In the genomic region with DNA sequence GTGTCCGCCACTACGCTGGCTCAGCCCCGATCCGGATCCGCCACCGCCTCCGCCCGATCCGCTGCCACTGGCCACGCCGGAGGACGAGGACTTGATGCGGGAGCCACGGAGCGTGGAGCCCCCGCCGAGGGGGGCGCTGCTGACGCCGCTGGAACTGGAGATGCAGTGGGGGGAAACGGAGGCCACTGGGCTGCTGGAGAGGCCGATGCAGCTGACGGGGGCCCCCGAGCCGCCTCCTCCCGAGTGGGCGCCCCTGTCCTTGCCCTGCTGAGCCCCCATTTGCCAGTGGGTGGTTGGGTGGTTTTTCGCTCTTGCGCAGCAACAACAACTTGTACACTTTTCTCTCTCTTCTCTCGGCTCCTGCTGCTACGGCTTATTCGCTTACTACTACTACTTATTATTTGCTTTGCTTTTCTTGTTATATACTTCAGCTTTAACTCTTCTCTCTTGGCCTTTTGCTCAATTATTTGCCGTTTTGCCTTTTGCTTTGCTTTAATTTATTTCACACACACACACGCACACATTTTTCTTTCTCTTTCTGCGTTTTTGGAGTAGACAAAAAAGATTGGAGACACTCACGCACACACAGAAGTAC, we compare ENCODE assay signal across 5 fruit fly cellular contexts.
TF ChIP-seq lines count a peak whose summit lies in the region.

No protein-coding gene starts in this region.

- no peak for TF ChIP-seq CTCF in whole organism, embryonic (GFP tag; optimal IDR thresholded peaks at IDR 0.05; lab: Kevin White, UChicago)

TF ChIP-seq in Kc167, 6 proteins besides CTCF, POLR2A, EP300 and RAD21:
- TF ChIP-seq insv (optimal IDR thresholded peaks at IDR 0.05; lab: Kevin White, UChicago) (no peak), ttk (optimal IDR thresholded peaks at IDR 0.05; lab: Kevin White, UChicago) (peak; percentile 73)

TF ChIP-seq in whole organism, embryonic, 481 proteins besides CTCF, POLR2A, EP300 and RAD21 (continues in another document):
- TF ChIP-seq B-H2 (GFP tag; optimal IDR thresholded peaks at IDR 0.05; lab: Kevin White, UChicago), result no peak
- TF ChIP-seq CG17186 (GFP tag; optimal IDR thresholded peaks at IDR 0.05; lab: Kevin White, UChicago), result no peak
- no peak for TF ChIP-seq fru (optimal IDR thresholded peaks at IDR 0.05; lab: Kevin White, UChicago)
- TF ChIP-seq bcd (GFP tag; optimal IDR thresholded peaks at IDR 0.05; lab: Kevin White, UChicago), result no peak
- no peak for TF ChIP-seq CG13775 (GFP tag; optimal IDR thresholded peaks at IDR 0.05; lab: Kevin White, UChicago)
- no peak for TF ChIP-seq D19B (GFP tag; optimal IDR thresholded peaks at IDR 0.05; lab: Kevin White, UChicago)
- TF ChIP-seq TFAM (GFP tag; optimal IDR thresholded peaks at IDR 0.05; lab: Kevin White, UChicago), result no peak
- TF ChIP-seq CG7928 (GFP tag; optimal IDR thresholded peaks at IDR 0.05; lab: Kevin White, UChicago), result no peak
- TF ChIP-seq CG1603 (tag; optimal IDR thresholded peaks at IDR 0.05; lab: Kevin White, UChicago), result no peak
- TF ChIP-seq CG6791 (GFP tag; IDR thresholded peaks at IDR 0.05; lab: Robert Waterston, UW; ENCODE audit: partially characterized antibody), result no peak
- TF ChIP-seq Taf1 (GFP tag; IDR thresholded peaks at IDR 0.05; lab: Robert Waterston, UW), result no peak
- no peak for TF ChIP-seq kah (GFP tag; optimal IDR thresholded peaks at IDR 0.05; lab: Kevin White, UChicago)
- peak; percentile 32; the same call in 1 of the 2 replicates for TF ChIP-seq Drgx (GFP tag; IDR thresholded peaks at IDR 0.05; lab: Robert Waterston, UW)
- no peak for TF ChIP-seq Bdp1 (GFP tag; optimal IDR thresholded peaks at IDR 0.05; lab: Kevin White, UChicago)
- no peak for TF ChIP-seq CG2202 (tag; optimal IDR thresholded peaks at IDR 0.05; lab: Kevin White, UChicago)
- no peak for TF ChIP-seq Lim3 (GFP tag; IDR thresholded peaks at IDR 0.05; lab: Robert Waterston, UW)
- TF ChIP-seq Oaz (GFP tag; IDR thresholded peaks at IDR 0.05; lab: Robert Waterston, UW), result no peak
- TF ChIP-seq hbn (GFP tag; IDR thresholded peaks at IDR 0.05; lab: Robert Waterston, UW; ENCODE audit: partially characterized antibody), result no peak
- TF ChIP-seq disco-r (GFP tag; optimal IDR thresholded peaks at IDR 0.05; lab: Kevin White, UChicago), result no peak
- no peak for TF ChIP-seq BEAF-32 (GFP tag; optimal IDR thresholded peaks at IDR 0.05; lab: Kevin White, UChicago)
- 0 out of 2 replicates have a peak, but pooled peaks have one; percentile 16 for TF ChIP-seq CG5953 (GFP tag; IDR thresholded peaks at IDR 0.05; lab: Robert Waterston, UW)

TF ChIP-seq in whole organism, prepupa, 60 proteins besides CTCF, POLR2A, EP300 and RAD21:
- TF ChIP-seq CG6163 (GFP tag; IDR thresholded peaks at IDR 0.05; lab: Robert Waterston, UW) (no peak), svp (GFP tag; lab: Kevin White, UChicago) (no peak), CG8119 (GFP tag; IDR thresholded peaks at IDR 0.05; lab: Robert Waterston, UW) (no peak; the same call in 2 of the 3 replicates), fd59A (GFP tag; optimal IDR thresholded peaks at IDR 0.05; lab: Kevin White, UChicago) (no peak), CG32006 (GFP tag; optimal IDR thresholded peaks at IDR 0.05; lab: Kevin White, UChicago) (no peak), lz (GFP tag; optimal IDR thresholded peaks at IDR 0.05; lab: Kevin White, UChicago) (no peak), CG11762 (GFP tag; optimal IDR thresholded peaks at IDR 0.05; lab: Kevin White, UChicago; ENCODE audit: insufficient read depth) (no peak), CG31627 (GFP tag; optimal IDR thresholded peaks at IDR 0.05; lab: Kevin White, UChicago) (no peak), Gug (GFP tag; IDR thresholded peaks at IDR 0.05; lab: Robert Waterston, UW) (0 out of 2 replicates have a peak, but pooled peaks have one; percentile 30), Sox102F (GFP tag; optimal IDR thresholded peaks at IDR 0.05; lab: Kevin White, UChicago) (no peak), CG15336 (GFP tag; IDR thresholded peaks at IDR 0.05; lab: Robert Waterston, UW) (no peak), eg (GFP tag; IDR thresholded peaks at IDR 0.05; lab: Robert Waterston, UW) (0 out of 3 replicates have a peak, but pooled peaks have one; percentile 38)
TF ChIP-seq in whole organism, prepupa: peak in this region for 2.

TF ChIP-seq in whole organism, pupa, 21 proteins besides CTCF, POLR2A, EP300 and RAD21:
- TF ChIP-seq CG4496 (GFP tag; IDR thresholded peaks at IDR 0.05; lab: Robert Waterston, UW), result peak; percentile 31; the same call in 1 of the 3 replicates
- no peak for TF ChIP-seq Pif1A (GFP tag; optimal IDR thresholded peaks at IDR 0.05; lab: Kevin White, UChicago)
- no peak for TF ChIP-seq CG34367 (tag; optimal IDR thresholded peaks at IDR 0.05; lab: Kevin White, UChicago)
- TF ChIP-seq CG32121 (GFP tag; IDR thresholded peaks at IDR 0.05; lab: Robert Waterston, UW), result peak; percentile 37; the same call in 1 of the 2 replicates
- no peak for TF ChIP-seq CG15710 (tag; optimal IDR thresholded peaks at IDR 0.05; lab: Kevin White, UChicago)
- no peak for TF ChIP-seq CG9948 (tag; optimal IDR thresholded peaks at IDR 0.05; lab: Kevin White, UChicago)
- no peak for TF ChIP-seq Ets98B (GFP tag; IDR thresholded peaks at IDR 0.05; lab: Robert Waterston, UW)
- peak; percentile 62; the same call in 1 of the 3 replicates for TF ChIP-seq fd96Ca (GFP tag; IDR thresholded peaks at IDR 0.05; lab: Robert Waterston, UW)
- TF ChIP-seq Snoo (tag; optimal IDR thresholded peaks at IDR 0.05; lab: Kevin White, UChicago), result no peak
- TF ChIP-seq CG13204 (GFP tag; optimal IDR thresholded peaks at IDR 0.05; lab: Kevin White, UChicago), result peak; percentile 28
- TF ChIP-seq gl (tag; optimal IDR thresholded peaks at IDR 0.05; lab: Kevin White, UChicago), result no peak
- no peak for TF ChIP-seq CG8301 (tag; optimal IDR thresholded peaks at IDR 0.05; lab: Kevin White, UChicago)
- no peak for TF ChIP-seq CG10348 (GFP tag; IDR thresholded peaks at IDR 0.05; lab: Robert Waterston, UW)
- no peak for TF ChIP-seq D1 (tag; optimal IDR thresholded peaks at IDR 0.05; lab: Kevin White, UChicago)
- no peak for TF ChIP-seq CG14655 (GFP tag; optimal IDR thresholded peaks at IDR 0.05; lab: Kevin White, UChicago)
- TF ChIP-seq rn (GFP tag; IDR thresholded peaks at IDR 0.05; lab: Robert Waterston, UW), result 0 out of 2 replicates have a peak, but pooled peaks have one; percentile 3

TF ChIP-seq in whole organism, wandering third instar larva, 38 proteins besides CTCF, POLR2A, EP300 and RAD21:
- TF ChIP-seq Dfd (GFP tag; optimal IDR thresholded peaks at IDR 0.05; lab: Kevin White, UChicago) (peak; percentile 99), N (GFP tag; optimal IDR thresholded peaks at IDR 0.05; lab: Kevin White, UChicago) (no peak)
